Worm (Caenorhabditis elegans) whole organism, L2 larva: Measurements from ENCODE around the gene fust-1.

Source experiments
- C34F6.9 ChIP-seq: fragments of 150-350 bp; optimal IDR thresholded peaks from 2 replicates; lab custom pipeline; 2014; ENCODE audit warnings: missing biosample characterization, missing genetic modification characterization
- F13H6.1 ChIP-seq: sonication (generic microtip); optimal IDR thresholded peaks from 2 replicates; lab custom pipeline; 2016; ENCODE audit warnings: missing genetic modification characterization, missing compliant biosample characterization
- R02D3.7 ChIP-seq: fragments of 150-350 bp; optimal IDR thresholded peaks from 2 replicates; lab custom pipeline; 2014; ENCODE audit warnings: missing biosample characterization, missing genetic modification characterization
- Y55F3AM.14 ChIP-seq: fragments of 200-800 bp; sonication (Bioruptor generic); optimal IDR thresholded peaks from 2 replicates; lab custom pipeline; 2018; ENCODE audit warnings: mild to moderate bottlenecking, missing genetic modification characterization, missing compliant biosample characterization
- ZK546.5 ChIP-seq: sonication (generic microtip); optimal IDR thresholded peaks from 2 replicates; lab custom pipeline; 2017; ENCODE audit warnings: missing biosample characterization, missing genetic modification characterization
- alr-1 ChIP-seq: fragments of 150-350 bp; optimal IDR thresholded peaks from 2 replicates; lab custom pipeline; 2014; ENCODE audit warnings: missing biosample characterization, missing genetic modification characterization
- aly-2 ChIP-seq: fragments of 150-350 bp; optimal IDR thresholded peaks from 2 replicates; lab custom pipeline; 2014; ENCODE audit warnings: missing biosample characterization, missing genetic modification characterization
- ama-1 ChIP-seq: fragments of 150-350 bp; optimal IDR thresholded peaks from 2 replicates; lab custom pipeline; 2018; ENCODE audit warnings: inconsistent platforms
- blmp-1 ChIP-seq: sonication (generic microtip); optimal IDR thresholded peaks from 2 replicates; lab custom pipeline; 2017; ENCODE audit warnings: missing genetic modification characterization, mild to moderate bottlenecking, missing compliant biosample characterization, antibody characterized with exemption, moderate library complexity; ENCODE audit not compliant: insufficient read depth
- ceh-16 ChIP-seq: fragments of 150-350 bp; optimal IDR thresholded peaks from 2 replicates; lab custom pipeline; 2014; ENCODE audit warnings: missing biosample characterization, missing genetic modification characterization
- ceh-82 ChIP-seq: fragments of 150-350 bp; optimal IDR thresholded peaks from 2 replicates; lab custom pipeline; 2014; ENCODE audit warnings: missing biosample characterization, missing genetic modification characterization
- crh-2 ChIP-seq: sonication (generic microtip); optimal IDR thresholded peaks from 2 replicates; lab custom pipeline; 2017; ENCODE audit warnings: missing biosample characterization, missing genetic modification characterization
- dmd-4 ChIP-seq: sonication (generic microtip); optimal IDR thresholded peaks from 2 replicates; lab custom pipeline; 2017; ENCODE audit warnings: missing biosample characterization, missing genetic modification characterization
- egl-27 ChIP-seq: sonication (generic microtip); optimal IDR thresholded peaks from 3 replicates; lab custom pipeline; 2017; ENCODE audit warnings: missing biosample characterization, missing genetic modification reagents, missing genetic modification characterization
- elt-1 ChIP-seq: fragments of 150-350 bp; optimal IDR thresholded peaks from 2 replicates; lab custom pipeline; 2014; ENCODE audit warnings: missing biosample characterization, missing genetic modification characterization
- elt-3 ChIP-seq: sonication (generic microtip); optimal IDR thresholded peaks from 2 replicates; lab custom pipeline; 2017; ENCODE audit warnings: missing biosample characterization, missing genetic modification characterization
- fos-1 ChIP-seq: fragments of 150-350 bp; optimal IDR thresholded peaks from 2 replicates; lab custom pipeline; 2014; ENCODE audit warnings: missing biosample characterization, missing genetic modification characterization
- gmeb-1 ChIP-seq: fragments of 150-350 bp; optimal IDR thresholded peaks from 2 replicates; lab custom pipeline; 2014; ENCODE audit warnings: missing biosample characterization, missing genetic modification characterization
- lin-11 ChIP-seq: fragments of 150-350 bp; sonication (generic microtip); optimal IDR thresholded peaks from 2 replicates; lab custom pipeline; 2014; ENCODE audit warnings: missing biosample characterization, missing genetic modification characterization, inconsistent platforms, mixed read lengths
- lin-13 ChIP-seq: fragments of 150-350 bp; optimal IDR thresholded peaks from 2 replicates; lab custom pipeline; 2014; ENCODE audit warnings: missing biosample characterization, missing genetic modification reagents, missing genetic modification characterization
- lin-39 ChIP-seq: fragments of 150-350 bp; optimal IDR thresholded peaks from 2 replicates; lab custom pipeline; 2014; ENCODE audit warnings: missing biosample characterization, missing genetic modification reagents, missing genetic modification characterization
- lsy-2 ChIP-seq, 2 experiments: fragments of 150-350 bp in 1 of 2; sonication (generic microtip) in 1 of 2; optimal IDR thresholded peaks; 2 replicates each; lab custom pipeline; 2014 to 2017; ENCODE audit warnings: missing biosample characterization in 2 of 2, missing genetic modification characterization in 2 of 2
- mab-5 ChIP-seq: fragments of 150-350 bp; optimal IDR thresholded peaks from 2 replicates; lab custom pipeline; 2014; ENCODE audit warnings: missing biosample characterization, missing genetic modification characterization
- mbf-1 ChIP-seq: sonication (generic microtip); optimal IDR thresholded peaks from 2 replicates; lab custom pipeline; 2017; ENCODE audit warnings: missing biosample characterization, missing genetic modification characterization
- mdl-1 ChIP-seq, 2 experiments: fragments of 150-350 bp in 1 of 2; sonication (generic microtip) in 1 of 2; optimal IDR thresholded peaks; 2 replicates each; lab custom pipeline; 2017; ENCODE audit warnings: missing biosample characterization in 2 of 2, missing genetic modification characterization in 2 of 2
- nhr-10 ChIP-seq: sonication (generic microtip); optimal IDR thresholded peaks from 2 replicates; lab custom pipeline; 2017; ENCODE audit warnings: missing biosample characterization, missing genetic modification characterization
- nhr-11 ChIP-seq: fragments of 150-350 bp; optimal IDR thresholded peaks from 2 replicates; lab custom pipeline; 2014; ENCODE audit warnings: missing biosample characterization, missing genetic modification characterization
- nhr-12 ChIP-seq: fragments of 150-350 bp; optimal IDR thresholded peaks from 2 replicates; lab custom pipeline; 2014; ENCODE audit warnings: missing biosample characterization, missing genetic modification characterization
- nhr-129 ChIP-seq: fragments of 150-350 bp; optimal IDR thresholded peaks from 2 replicates; lab custom pipeline; 2014; ENCODE audit warnings: missing biosample characterization, missing genetic modification characterization
- nhr-21 ChIP-seq: fragments of 150-350 bp; optimal IDR thresholded peaks from 2 replicates; lab custom pipeline; 2014; ENCODE audit warnings: missing biosample characterization, missing genetic modification characterization
- nhr-23 ChIP-seq: fragments of 150-350 bp; optimal IDR thresholded peaks from 2 replicates; lab custom pipeline; 2014; ENCODE audit warnings: missing biosample characterization, missing genetic modification reagents, missing genetic modification characterization
- nhr-237 ChIP-seq: fragments of 150-350 bp; optimal IDR thresholded peaks from 2 replicates; lab custom pipeline; 2014; ENCODE audit warnings: missing biosample characterization, missing genetic modification characterization
- nhr-25 ChIP-seq: fragments of 150-350 bp; sonication (generic microtip); optimal IDR thresholded peaks from 3 replicates; lab custom pipeline; 2014; ENCODE audit warnings: missing biosample characterization, missing genetic modification characterization
- nhr-6 ChIP-seq: fragments of 150-350 bp; optimal IDR thresholded peaks from 2 replicates; lab custom pipeline; 2014; ENCODE audit warnings: missing biosample characterization, missing genetic modification characterization
- nhr-77 ChIP-seq: fragments of 150-350 bp; optimal IDR thresholded peaks from 2 replicates; lab custom pipeline; 2014; ENCODE audit warnings: missing biosample characterization, missing genetic modification characterization
- peb-1 ChIP-seq: fragments of 150-350 bp; optimal IDR thresholded peaks from 2 replicates; lab custom pipeline; 2014; ENCODE audit warnings: missing biosample characterization, missing genetic modification characterization
- sem-4 ChIP-seq: fragments of 150-350 bp; optimal IDR thresholded peaks from 2 replicates; lab custom pipeline; 2014; ENCODE audit warnings: missing biosample characterization, missing genetic modification reagents, missing genetic modification characterization
- skn-1 ChIP-seq: sonication (generic microtip); optimal IDR thresholded peaks from 2 replicates; lab custom pipeline; 2017; ENCODE audit warnings: missing biosample characterization, missing genetic modification characterization
- sma-3 ChIP-seq: sonication (generic microtip); optimal IDR thresholded peaks from 2 replicates; lab custom pipeline; 2016; ENCODE audit warnings: missing genetic modification reagents, missing genetic modification characterization, missing compliant biosample characterization
- sma-9 ChIP-seq, 2 experiments: fragments of 150-350 bp in 1 of 2; sonication (generic microtip) in 1 of 2; optimal IDR thresholded peaks; 2 replicates each; lab custom pipeline; 2014 to 2016; ENCODE audit warnings: missing genetic modification characterization in 2 of 2, mild to moderate bottlenecking in 1 of 2, missing biosample characterization in 1 of 2, missing compliant biosample characterization in 1 of 2, missing genetic modification reagents in 1 of 2, moderate library complexity in 1 of 2
- snpc-4 ChIP-seq: fragments of 150-350 bp; optimal IDR thresholded peaks from 2 replicates; lab custom pipeline; 2014; ENCODE audit warnings: missing biosample characterization, missing genetic modification characterization
- unc-39 ChIP-seq: fragments of 150-350 bp; optimal IDR thresholded peaks from 2 replicates; lab custom pipeline; 2014; ENCODE audit warnings: missing biosample characterization, missing genetic modification characterization
- unc-55 ChIP-seq: fragments of 150-350 bp; sonication (generic microtip); optimal IDR thresholded peaks from 3 replicates; lab custom pipeline; 2014; ENCODE audit warnings: missing biosample characterization, missing genetic modification reagents, missing genetic modification characterization
- unc-62 ChIP-seq: fragments of 150-350 bp; optimal IDR thresholded peaks from 2 replicates; lab custom pipeline; 2014; ENCODE audit warnings: missing biosample characterization, missing genetic modification reagents, missing genetic modification characterization
- zag-1 ChIP-seq: fragments of 150-350 bp; optimal IDR thresholded peaks from 2 replicates; lab custom pipeline; 2014; ENCODE audit warnings: missing biosample characterization, missing genetic modification characterization
- ztf-1 ChIP-seq: fragments of 200-800 bp; sonication (Bioruptor generic); conservative IDR thresholded peaks from 2 replicates; pipeline ENCODE4 v1.3.6; 2022; ENCODE audit warnings: missing genetic modification characterization, missing compliant biosample characterization
- ztf-11 ChIP-seq: sonication (generic microtip); optimal IDR thresholded peaks from 2 replicates; lab custom pipeline; 2017; ENCODE audit warnings: missing biosample characterization, missing genetic modification characterization
- ztf-4 ChIP-seq: fragments of 150-350 bp; optimal IDR thresholded peaks from 2 replicates; lab custom pipeline; 2014; ENCODE audit warnings: missing biosample characterization, missing genetic modification characterization

Gene fust-1

ce11 chrII:7103111-7103510, 49.3 kb upstream of the fust-1 start:
- TF ChIP-seq unc-39, result no peak
- no peak for TF ChIP-seq gmeb-1 (tag; lab: Kevin White, UChicago)
- TF ChIP-seq unc-55 (GFP tag; lab: Kevin White, UChicago), result no peak
- TF ChIP-seq R02D3.7, result no peak
- TF ChIP-seq mdl-1 (tag; optimal IDR thresholded peaks at IDR 0.05; lab: Kevin White, UChicago), result no peak
- no peak for TF ChIP-seq lsy-2 (tag; optimal IDR thresholded peaks at IDR 0.05; lab: Kevin White, UChicago)
- no peak for TF ChIP-seq ama-1
- no peak for TF ChIP-seq zag-1 (tag; lab: Kevin White, UChicago)
- TF ChIP-seq nhr-25, result no peak
- no peak for TF ChIP-seq lin-11 (tag; lab: Kevin White, UChicago)
- no peak for TF ChIP-seq dmd-4 (tag; lab: Kevin White, UChicago)
- TF ChIP-seq nhr-237, result no peak

DNA sequence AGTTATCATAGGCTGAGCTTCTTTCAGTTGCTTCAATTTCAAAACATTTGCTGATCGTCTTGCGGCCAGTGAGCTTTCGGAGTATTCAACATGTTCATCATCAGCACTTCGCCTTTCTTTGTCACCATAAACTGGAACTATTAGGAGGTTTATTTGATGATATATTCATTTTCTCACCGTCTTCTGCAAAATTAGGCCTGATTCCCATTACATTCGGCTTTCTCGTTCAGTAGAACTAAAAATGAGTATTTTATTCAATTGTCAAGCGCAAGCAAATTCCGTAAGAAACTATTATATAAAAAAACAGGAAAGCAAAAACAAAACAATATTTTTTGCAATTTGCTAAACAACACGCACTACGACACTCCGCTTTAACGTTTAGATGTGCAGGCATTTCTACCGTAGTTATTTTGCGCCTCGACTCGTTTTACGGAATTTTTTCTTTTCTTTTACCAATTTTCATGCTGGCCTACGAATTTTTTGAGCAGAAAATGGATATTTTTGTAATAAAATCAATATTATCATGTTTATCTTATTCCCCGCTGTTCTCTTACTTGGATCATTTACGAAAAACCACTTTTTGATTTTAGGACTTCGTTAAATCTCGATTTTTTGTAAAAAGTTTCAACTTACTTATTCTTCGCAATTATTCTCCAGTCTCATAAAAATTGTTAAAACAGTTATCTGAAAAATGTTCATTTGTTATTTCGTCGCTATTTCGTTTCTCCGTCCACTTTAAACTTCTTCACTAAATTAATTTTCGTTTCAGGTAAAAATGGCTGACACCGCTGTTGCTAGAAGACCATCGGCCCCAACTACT, 47.4 kb upstream of the fust-1 start, which contains the start of the genes farl-11 and rpl-33:
TSS of gene farl-11 (minus strand) at position 242 of the 820 bp plus-strand sequence.
TSS of gene rpl-33 (plus strand) at position 770 of the 820 bp plus-strand sequence.
- TF ChIP-seq nhr-77, result no peak
- peak; percentile 65 for TF ChIP-seq fos-1 (tag; lab: Kevin White, UChicago)
- TF ChIP-seq unc-39, result no peak
- TF ChIP-seq lin-39, result no peak
- TF ChIP-seq ama-1, result peak; percentile 73
- no peak for TF ChIP-seq ztf-1
- TF ChIP-seq nhr-12 (tag; lab: Kevin White, UChicago), result no peak
- peak; percentile 48 for TF ChIP-seq nhr-6 (tag; lab: Kevin White, UChicago)
- peak; percentile 69 for TF ChIP-seq nhr-25
- TF ChIP-seq aly-2 (tag; lab: Kevin White, UChicago), result no peak
- peak; percentile 75 for TF ChIP-seq sma-3 (GFP tag; lab: Kevin White, UChicago)
- peak; percentile 98 for TF ChIP-seq unc-55 (GFP tag; lab: Kevin White, UChicago)
- TF ChIP-seq nhr-129 (tag; lab: Kevin White, UChicago), result peak; percentile 94
- TF ChIP-seq nhr-11, result no peak
- peak; percentile 75 for TF ChIP-seq sem-4
- peak; percentile 59 for TF ChIP-seq lin-11 (tag; lab: Kevin White, UChicago)
- peak; percentile 82 for TF ChIP-seq gmeb-1 (tag; lab: Kevin White, UChicago)
- TF ChIP-seq ztf-11, result no peak
- TF ChIP-seq blmp-1 (tag; lab: Kevin White, UChicago), result no peak
- TF ChIP-seq Y55F3AM.14, result peak; percentile 25
- peak; percentile 62 for TF ChIP-seq zag-1 (tag; lab: Kevin White, UChicago)
- peak; percentile 85 for TF ChIP-seq crh-2 (tag; lab: Kevin White, UChicago)
- TF ChIP-seq dmd-4 (tag; lab: Kevin White, UChicago), result no peak
- peak; percentile 98 for TF ChIP-seq C34F6.9
- no peak for TF ChIP-seq mbf-1 (tag; lab: Kevin White, UChicago)
- no peak for TF ChIP-seq mdl-1 (tag; optimal IDR thresholded peaks at IDR 0.05; lab: Kevin White, UChicago)
- TF ChIP-seq egl-27 (tag; lab: Kevin White, UChicago), result peak; percentile 21
- no peak for TF ChIP-seq unc-62 (GFP tag; lab: Kevin White, UChicago)
- TF ChIP-seq ztf-4 (tag; lab: Kevin White, UChicago), result peak; percentile 83
- TF ChIP-seq sma-9 (GFP tag; optimal IDR thresholded peaks at IDR 0.05; lab: Kevin White, UChicago), result peak; percentile 77
- no peak for TF ChIP-seq sma-9 (tag; optimal IDR thresholded peaks at IDR 0.05; lab: Kevin White, UChicago)
- TF ChIP-seq peb-1 (tag; lab: Kevin White, UChicago), result no peak
- TF ChIP-seq lsy-2 (tag; optimal IDR thresholded peaks at IDR 0.05; lab: Kevin White, UChicago), result peak; percentile 94 to 99
- peak; percentile 51 for TF ChIP-seq snpc-4 (tag; lab: Kevin White, UChicago)
- no peak for TF ChIP-seq elt-3 (tag; lab: Kevin White, UChicago)
- TF ChIP-seq nhr-10 (tag; lab: Kevin White, UChicago), result no peak
- peak; percentile 76 for TF ChIP-seq lin-13 (GFP tag; lab: Kevin White, UChicago)
- TF ChIP-seq alr-1 (tag; lab: Kevin White, UChicago), result no peak
- no peak for TF ChIP-seq skn-1 (tag; lab: Kevin White, UChicago)
- peak; percentile 11 for TF ChIP-seq mab-5 (tag; lab: Kevin White, UChicago)
- no peak for TF ChIP-seq nhr-23 (tag; lab: Kevin White, UChicago)
- peak; percentile 39 for TF ChIP-seq F13H6.1 (tag; lab: Kevin White, UChicago)
- TF ChIP-seq R02D3.7, result no peak
- peak; percentile 70 for TF ChIP-seq nhr-21
- TF ChIP-seq elt-1 (tag; lab: Kevin White, UChicago), result no peak
- peak; percentile 95 for TF ChIP-seq ZK546.5 (tag; lab: Kevin White, UChicago)
- peak; percentile 2 for TF ChIP-seq nhr-237
- TF ChIP-seq ceh-16 (tag; lab: Kevin White, UChicago), result no peak
- TF ChIP-seq ceh-82, result no peak
